Fruit fly (Drosophila melanogaster): Measurements from ENCODE around the gene unc-13-4A.
A peak's percentile ranks its signal among the peaks of the same experiment; 100 is the strongest.

unc-13-4A gene

dm6 chr3L:7238072-7238759 is 74.5 kb downstream of the unc-13-4A start, which contains the start of the genes CG14829 and BHD (continued):
- TF ChIP-seq Scr (GFP tag; IDR thresholded peaks at IDR 0.05; ENCODE audit: partially characterized antibody) (0 out of 2 replicates have a peak, but pooled peaks have one; percentile 14), Pdp1 (GFP tag; optimal IDR thresholded peaks at IDR 0.05) (peak in 1 of 2 experiments; percentile 66), CTCF (GFP tag; optimal IDR thresholded peaks at IDR 0.05) (no peak), odd (GFP tag; optimal IDR thresholded peaks at IDR 0.05) (no peak), Neu2 (GFP tag; optimal IDR thresholded peaks at IDR 0.05; ENCODE audit: borderline replicate concordance) (no peak), gfzf (GFP tag; optimal IDR thresholded peaks at IDR 0.05) (peak; percentile 71), psq (GFP tag; optimal IDR thresholded peaks at IDR 0.05) (no peak), CG7786 (GFP tag; optimal IDR thresholded peaks at IDR 0.05) (no peak), CG13287 (GFP tag; IDR thresholded peaks at IDR 0.05; ENCODE audit: partially characterized antibody) (peak; percentile 29; the same call in 1 of the 2 replicates), BEAF-32 (GFP tag; optimal IDR thresholded peaks at IDR 0.05) (peak; percentile 42)

dm6 chr3L:7234212-7234611 is 78.5 kb downstream of the unc-13-4A start, which contains the start of gene CG14826:
CG14826 (plus strand) TSS chr3L:7234512.
- TF ChIP-seq gce (GFP tag; IDR thresholded peaks at IDR 0.05) = no peak
- no peak for TF ChIP-seq TFAM (GFP tag; optimal IDR thresholded peaks at IDR 0.05)
- TF ChIP-seq slbo (GFP tag; IDR thresholded peaks at IDR 0.05) = no peak
- no peak for TF ChIP-seq Poxn (GFP tag; IDR thresholded peaks at IDR 0.05)
- no peak for TF ChIP-seq Atf6 (GFP tag; IDR thresholded peaks at IDR 0.05)
- TF ChIP-seq so (GFP tag; IDR thresholded peaks at IDR 0.05) = no peak
- TF ChIP-seq Deaf1 (tag; optimal IDR thresholded peaks at IDR 0.05) = no peak
- TF ChIP-seq Vsx1 (GFP tag; optimal IDR thresholded peaks at IDR 0.05) = no peak
- no peak for TF ChIP-seq Ssrp (tag; optimal IDR thresholded peaks at IDR 0.05)
- no peak for TF ChIP-seq tna (GFP tag; IDR thresholded peaks at IDR 0.05; ENCODE audit: partially characterized antibody)
- no peak for TF ChIP-seq CrebB (tag; optimal IDR thresholded peaks at IDR 0.05)
- no peak for TF ChIP-seq sens-2 (GFP tag; IDR thresholded peaks at IDR 0.05)
- no peak for TF ChIP-seq HLH54F (GFP tag; optimal IDR thresholded peaks at IDR 0.05)
- no peak for TF ChIP-seq Ada2b (GFP tag; IDR thresholded peaks at IDR 0.05)
- no peak for TF ChIP-seq onecut (GFP tag; IDR thresholded peaks at IDR 0.05)
- no peak for TF ChIP-seq zfh1 (GFP tag; IDR thresholded peaks at IDR 0.05)
- no peak for TF ChIP-seq CG7745 (tag; optimal IDR thresholded peaks at IDR 0.05)
